Fruit fly (Drosophila melanogaster) whole organism, embryonic: Measurements from ENCODE around the gene CG3534.

ENCODE experiments used
- BEAF-32 ChIP-seq: fragments of 200-800 bp; sonication (Bioruptor generic); optimal IDR thresholded peaks from 3 replicates; lab custom pipeline; 2017; ENCODE audit warnings: missing biosample characterization, missing genetic modification characterization, mild to moderate bottlenecking, moderate library complexity, missing genetic modification reagents
- Blimp-1 ChIP-seq: fragments of 200-800 bp; sonication (Bioruptor generic); optimal IDR thresholded peaks from 3 replicates; lab custom pipeline; 2018; ENCODE audit warnings: missing biosample characterization, missing genetic modification characterization, mild to moderate bottlenecking, moderate library complexity, missing genetic modification reagents
- Bteb2 ChIP-seq: fragments of 200-800 bp; sonication (Bioruptor generic); optimal IDR thresholded peaks from 2 replicates; lab custom pipeline; 2016; ENCODE audit warnings: missing biosample characterization, missing genetic modification characterization
- CG10267 ChIP-seq: fragments of 200-800 bp; sonication (Bioruptor generic); optimal IDR thresholded peaks from 2 replicates; lab custom pipeline; 2018; ENCODE audit warnings: missing biosample characterization, mild to moderate bottlenecking, missing genetic modification characterization, moderate library complexity
- CG10543 ChIP-seq: fragments of 200-800 bp; sonication (Bioruptor generic); optimal IDR thresholded peaks from 3 replicates; lab custom pipeline; 2017; ENCODE audit warnings: missing biosample characterization, mild to moderate bottlenecking, missing genetic modification characterization, moderate library complexity
- CG10654 ChIP-seq: fragments of 200-800 bp; sonication (Bioruptor generic); optimal IDR thresholded peaks from 2 replicates; lab custom pipeline; 2016; ENCODE audit warnings: missing biosample characterization, missing genetic modification characterization
- CG11560 ChIP-seq: fragments of 200-800 bp; sonication (Bioruptor generic); IDR thresholded peaks from 3 replicates; pipeline ENCODE4 v1.3.6; 2022; ENCODE audit warnings: missing biosample characterization, missing genetic modification characterization
- CG12391 ChIP-seq: fragments of 200-800 bp; sonication (Bioruptor generic); optimal IDR thresholded peaks from 3 replicates; lab custom pipeline; 2018; ENCODE audit warnings: missing biosample characterization, mild to moderate bottlenecking, missing genetic modification characterization, moderate library complexity
- CG13296 ChIP-seq: fragments of 200-800 bp; sonication (Bioruptor generic); optimal IDR thresholded peaks from 3 replicates; lab custom pipeline; 2018; ENCODE audit warnings: missing biosample characterization, mild to moderate bottlenecking, missing genetic modification characterization
- CG14667 ChIP-seq: fragments of 200-800 bp; sonication (Bioruptor generic); IDR thresholded peaks from 2 replicates; pipeline ENCODE4 v1.3.6; 2022; ENCODE audit warnings: missing biosample characterization, missing genetic modification characterization
- CG3065 ChIP-seq: fragments of 200-800 bp; sonication (Bioruptor generic); optimal IDR thresholded peaks from 2 replicates; lab custom pipeline; 2016; ENCODE audit warnings: missing biosample characterization, missing genetic modification characterization
- CG31224 ChIP-seq: fragments of 200-800 bp; sonication (Bioruptor generic); IDR thresholded peaks from 2 replicates; pipeline ENCODE4 v1.3.6; 2022; ENCODE audit warnings: missing biosample characterization, missing genetic modification characterization
- CG31388 ChIP-seq: fragments of 200-800 bp; sonication (Bioruptor generic); optimal IDR thresholded peaks from 2 replicates; lab custom pipeline; 2016; ENCODE audit warnings: missing biosample characterization, missing genetic modification characterization
- CG4854 ChIP-seq: fragments of 200-800 bp; sonication (Bioruptor generic); optimal IDR thresholded peaks from 2 replicates; lab custom pipeline; 2016; ENCODE audit warnings: missing biosample characterization, missing genetic modification characterization, inconsistent platforms
- CG5245 ChIP-seq: fragments of 200-800 bp; sonication (Bioruptor generic); optimal IDR thresholded peaks from 3 replicates; lab custom pipeline; 2016; ENCODE audit warnings: missing biosample characterization, missing genetic modification characterization
- CG6683 ChIP-seq: fragments of 200-800 bp; sonication (Bioruptor generic); optimal IDR thresholded peaks from 2 replicates; lab custom pipeline; 2017; ENCODE audit warnings: missing biosample characterization, mild to moderate bottlenecking, missing genetic modification characterization, missing genetic modification reagents
- CG8089 ChIP-seq: fragments of 200-800 bp; sonication (Bioruptor generic); optimal IDR thresholded peaks from 3 replicates; lab custom pipeline; 2016; ENCODE audit warnings: missing biosample characterization, missing genetic modification characterization
- CG8478 ChIP-seq: fragments of >200 bp; optimal IDR thresholded peaks from 2 replicates; lab custom pipeline; 2018
- CHES-1-like ChIP-seq: fragments of 200-800 bp; sonication (Bioruptor generic); optimal IDR thresholded peaks from 2 replicates; lab custom pipeline; 2016; ENCODE audit warnings: missing biosample characterization, missing genetic modification characterization
- CoRest ChIP-seq: fragments of 200-800 bp; sonication (Bioruptor generic); optimal IDR thresholded peaks from 3 replicates; lab custom pipeline; 2018; ENCODE audit warnings: missing biosample characterization, mild to moderate bottlenecking, missing genetic modification characterization, moderate library complexity
- Dad ChIP-seq: fragments of 200-800 bp; sonication (Bioruptor generic); optimal IDR thresholded peaks from 3 replicates; lab custom pipeline; 2016; ENCODE audit warnings: missing biosample characterization, missing genetic modification characterization
- Dll ChIP-seq: fragments of 200-800 bp; sonication (Bioruptor generic); IDR thresholded peaks from 4 replicates; pipeline ENCODE4 v1.3.6; 2022; ENCODE audit warnings: missing biosample characterization, missing genetic modification characterization; ENCODE audit not compliant: partially characterized antibody
- Doc2 ChIP-seq: fragments of 200-800 bp; sonication (Bioruptor generic); IDR thresholded peaks from 2 replicates; pipeline ENCODE4 v1.3.6; 2022; ENCODE audit warnings: missing biosample characterization, missing genetic modification characterization
- Doc3 ChIP-seq: fragments of 200-800 bp; sonication (Bioruptor generic); IDR thresholded peaks from 3 replicates; pipeline ENCODE4 v1.3.6; 2022; ENCODE audit warnings: missing biosample characterization, missing genetic modification characterization; ENCODE audit not compliant: partially characterized antibody
- HLH3B ChIP-seq: fragments of 200-800 bp; sonication (Bioruptor generic); IDR thresholded peaks from 2 replicates; pipeline ENCODE4 v1.3.6; 2022; ENCODE audit warnings: missing biosample characterization, missing genetic modification characterization
- Lhr ChIP-seq: fragments of 200-800 bp; sonication (Bioruptor generic); optimal IDR thresholded peaks from 3 replicates; lab custom pipeline; 2017; ENCODE audit warnings: mild to moderate bottlenecking, missing biosample characterization, missing genetic modification reagents, missing genetic modification characterization
- NC2β ChIP-seq: fragments of 200-800 bp; sonication (Bioruptor generic); optimal IDR thresholded peaks from 2 replicates; lab custom pipeline; 2016; ENCODE audit warnings: missing biosample characterization, missing genetic modification characterization
- Ravus ChIP-seq: fragments of 200-800 bp; sonication (Bioruptor generic); IDR thresholded peaks from 2 replicates; pipeline ENCODE4 v1.3.6; 2022; ENCODE audit warnings: missing biosample characterization, missing genetic modification characterization
- Ssrp ChIP-seq: fragments of 200-800 bp; sonication (Bioruptor generic); optimal IDR thresholded peaks from 2 replicates; lab custom pipeline; 2018; ENCODE audit warnings: missing biosample characterization, mild to moderate bottlenecking, missing genetic modification characterization, moderate library complexity
- Xrp1 ChIP-seq: fragments of 200-800 bp; sonication (Bioruptor generic); IDR thresholded peaks from 2 replicates; pipeline ENCODE4 v1.3.6; 2022; ENCODE audit warnings: missing biosample characterization, missing genetic modification characterization
- amos ChIP-seq: fragments of 200-800 bp; sonication (Bioruptor generic); IDR thresholded peaks from 2 replicates; pipeline ENCODE4 v1.3.6; 2022; ENCODE audit warnings: missing biosample characterization, missing genetic modification characterization; ENCODE audit not compliant: partially characterized antibody
- ara ChIP-seq: fragments of 200-800 bp; sonication (Bioruptor generic); IDR thresholded peaks from 2 replicates; pipeline ENCODE4 v1.3.6; 2022; ENCODE audit warnings: missing biosample characterization, missing genetic modification characterization
- ato ChIP-seq: fragments of 200-800 bp; sonication (Bioruptor generic); IDR thresholded peaks from 2 replicates; pipeline ENCODE4 v1.3.6; 2022; ENCODE audit warnings: missing biosample characterization, missing genetic modification characterization; ENCODE audit not compliant: partially characterized antibody
- chn ChIP-seq: fragments of 200-800 bp; sonication (Bioruptor generic); optimal IDR thresholded peaks from 2 replicates; lab custom pipeline; 2016; ENCODE audit warnings: missing biosample characterization, missing genetic modification characterization
- crc ChIP-seq: fragments of 200-800 bp; sonication (Bioruptor generic); optimal IDR thresholded peaks from 2 replicates; lab custom pipeline; 2016; ENCODE audit warnings: missing biosample characterization, missing genetic modification characterization
- dmrt11E ChIP-seq: fragments of 200-800 bp; sonication (Bioruptor generic); optimal IDR thresholded peaks from 3 replicates; lab custom pipeline; 2018; ENCODE audit warnings: missing biosample characterization, mild to moderate bottlenecking, missing genetic modification characterization, moderate library complexity
- dmrt99B ChIP-seq: fragments of 200-800 bp; sonication (Bioruptor generic); optimal IDR thresholded peaks from 2 replicates; lab custom pipeline; 2018; ENCODE audit warnings: missing biosample characterization, mild to moderate bottlenecking, missing genetic modification characterization, moderate library complexity
- eve ChIP-seq, 2 experiments: fragments of >200 bp; optimal IDR thresholded peaks; 2 replicates each; lab custom pipeline; 2017; ENCODE audit warnings: missing biosample characterization in 2 of 2, missing genetic modification characterization in 2 of 2
- grau ChIP-seq: fragments of 200-800 bp; optimal IDR thresholded peaks from 3 replicates; lab custom pipeline; 2019; ENCODE audit warnings: missing biosample characterization, mild to moderate bottlenecking, missing genetic modification characterization, moderate library complexity
- gt ChIP-seq: fragments of 200-800 bp; sonication (Bioruptor generic); IDR thresholded peaks from 2 replicates; pipeline ENCODE4 v1.3.6; 2022; ENCODE audit warnings: missing biosample characterization, missing genetic modification characterization
- h ChIP-seq: fragments of >200 bp; optimal IDR thresholded peaks from 2 replicates; lab custom pipeline; 2017
- klu ChIP-seq: fragments of 200-800 bp; sonication (Bioruptor generic); IDR thresholded peaks from 2 replicates; pipeline ENCODE4 v1.3.6; 2022; ENCODE audit warnings: missing biosample characterization, missing genetic modification characterization
- oc ChIP-seq: fragments of 200-800 bp; sonication (Bioruptor generic); optimal IDR thresholded peaks from 2 replicates; lab custom pipeline; 2018; ENCODE audit warnings: missing biosample characterization, mild to moderate bottlenecking, missing genetic modification characterization, moderate library complexity
- otp ChIP-seq: fragments of 200-800 bp; sonication (Bioruptor generic); IDR thresholded peaks from 3 replicates; pipeline ENCODE4, ENCODE4 v1.3.6; 2022; ENCODE audit warnings: missing biosample characterization, missing genetic modification characterization
- pum ChIP-seq: fragments of 200-800 bp; sonication (Bioruptor generic); optimal IDR thresholded peaks from 2 replicates; lab custom pipeline; 2016; ENCODE audit warnings: missing biosample characterization, missing genetic modification characterization
- repo ChIP-seq: fragments of 200-800 bp; sonication (Bioruptor generic); optimal IDR thresholded peaks from 2 replicates; lab custom pipeline; 2016; ENCODE audit warnings: missing biosample characterization, missing genetic modification characterization
- row ChIP-seq: fragments of 200-800 bp; sonication (Bioruptor generic); IDR thresholded peaks from 3 replicates; pipeline ENCODE4 v1.3.6; 2022; ENCODE audit warnings: missing biosample characterization, missing genetic modification characterization
- schlank ChIP-seq: fragments of 200-800 bp; sonication (Bioruptor generic); optimal IDR thresholded peaks from 2 replicates; lab custom pipeline; 2018; ENCODE audit warnings: missing biosample characterization, mild to moderate bottlenecking, missing genetic modification characterization
- tin ChIP-seq: fragments of 200-800 bp; sonication (Bioruptor generic); optimal IDR thresholded peaks from 3 replicates; lab custom pipeline; 2016; ENCODE audit warnings: missing biosample characterization, missing genetic modification characterization

The CG3534 gene

dm6 chr3R:16969361-16970355 lies 26.6 kb upstream of the CG3534 start (continued):
- TF ChIP-seq BEAF-32 (GFP tag; lab: Kevin White, UChicago) = no peak
- TF ChIP-seq amos (GFP tag; lab: Robert Waterston, UW) = peak; percentile 31; the same call in 1 of the 2 replicates
- no peak for TF ChIP-seq CG8089
- no peak for TF ChIP-seq klu
- no peak for TF ChIP-seq Blimp-1
- no peak for TF ChIP-seq tin (GFP tag; lab: Kevin White, UChicago)
- peak in 1 of 2 experiments; percentile 32 for TF ChIP-seq eve (GFP tag; optimal IDR thresholded peaks at IDR 0.05; lab: Kevin White, UChicago)
- peak; percentile 45 for TF ChIP-seq chn (GFP tag; lab: Kevin White, UChicago)
- peak; percentile 69 for TF ChIP-seq grau (tag; lab: Kevin White, UChicago)
- TF ChIP-seq Ravus (GFP tag; lab: Robert Waterston, UW) = no peak; the same call in 1 of the 2 replicates
- no peak for TF ChIP-seq CHES-1-like (GFP tag; lab: Kevin White, UChicago)
- TF ChIP-seq CG12391 (tag; lab: Kevin White, UChicago) = peak; percentile 84
- no peak for TF ChIP-seq schlank
- no peak for TF ChIP-seq CG3065
- TF ChIP-seq CG8478 = no peak
- TF ChIP-seq dmrt99B (tag; lab: Kevin White, UChicago) = no peak
- TF ChIP-seq crc (GFP tag; lab: Kevin White, UChicago) = no peak
- no peak for TF ChIP-seq CG31388
- TF ChIP-seq CG5245 = peak; percentile 44
- peak; percentile 68 for TF ChIP-seq oc (tag; lab: Kevin White, UChicago)
- no peak for TF ChIP-seq ato
- no peak; the same call in 1 of the 2 replicates for TF ChIP-seq ara
- TF ChIP-seq gt (GFP tag; lab: Robert Waterston, UW) = no peak
- TF ChIP-seq Doc3 (GFP tag; lab: Robert Waterston, UW) = no peak
- TF ChIP-seq CG4854 (GFP tag; lab: Kevin White, UChicago) = no peak
- peak; percentile 67 for TF ChIP-seq Lhr (GFP tag; lab: Kevin White, UChicago)
- peak; percentile 45 for TF ChIP-seq CG10654
- TF ChIP-seq HLH3B = peak; percentile 63; the same call in 1 of the 2 replicates
- TF ChIP-seq CG11560 (tag; lab: Robert Waterston, UW) = peak; percentile 67; the same call in 2 of the 3 replicates
- TF ChIP-seq CG14667 = peak; percentile 28; the same call in 1 of the 2 replicates
- TF ChIP-seq CG6683 (GFP tag; lab: Kevin White, UChicago) = no peak
- 0 out of 3 replicates have a peak, but pooled peaks have one; percentile 14 for TF ChIP-seq otp (GFP tag; lab: Robert Waterston, UW)
- peak; percentile 95 for TF ChIP-seq row
- no peak for TF ChIP-seq Dad (GFP tag; lab: Kevin White, UChicago)
- TF ChIP-seq Xrp1 (GFP tag; lab: Robert Waterston, UW) = peak; percentile 80
- no peak for TF ChIP-seq NC2β (GFP tag; lab: Kevin White, UChicago)
- TF ChIP-seq Ssrp (tag; lab: Kevin White, UChicago) = no peak
- peak; percentile 25 for TF ChIP-seq Bteb2 (GFP tag; lab: Kevin White, UChicago)
- TF ChIP-seq repo (GFP tag; lab: Kevin White, UChicago) = peak; percentile 0
- TF ChIP-seq CG31224 = no peak
- peak; percentile 83 for TF ChIP-seq CoRest
- no peak for TF ChIP-seq Doc2 (GFP tag; lab: Robert Waterston, UW)
- peak; percentile 75 for TF ChIP-seq dmrt11E (tag; lab: Kevin White, UChicago)
- no peak for TF ChIP-seq CG13296
- peak; percentile 53 for TF ChIP-seq CG10543
- TF ChIP-seq h = no peak
- peak; percentile 68 for TF ChIP-seq CG10267 (tag; lab: Kevin White, UChicago)
- TF ChIP-seq Dll (GFP tag; lab: Robert Waterston, UW) = no peak
- no peak for TF ChIP-seq pum (GFP tag; lab: Kevin White, UChicago)
